Worm (Caenorhabditis elegans) whole organism, mixed stage, embryonic: ENCODE data around the gene K07E8.7.

Source experiments
- ceh-39 ChIP-seq: fragments of 150-350 bp; optimal IDR thresholded peaks from 2 replicates; lab custom pipeline; 2014; ENCODE audit warnings: missing biosample characterization, missing genetic modification characterization
- ceh-83 ChIP-seq: fragments of 200-800 bp; sonication (Bioruptor generic); optimal IDR thresholded peaks from 2 replicates; lab custom pipeline; 2018; ENCODE audit warnings: mild to moderate bottlenecking, missing genetic modification characterization, missing compliant biosample characterization
- cnd-1 ChIP-seq: fragments of 200-800 bp; sonication (Bioruptor generic); optimal IDR thresholded peaks from 2 replicates; lab custom pipeline; 2018; ENCODE audit warnings: mild to moderate bottlenecking, missing genetic modification characterization, missing compliant biosample characterization
- elt-1 ChIP-seq: sonication (generic microtip); optimal IDR thresholded peaks from 2 replicates; lab custom pipeline; 2017; ENCODE audit warnings: missing genetic modification characterization, mild to moderate bottlenecking, missing compliant biosample characterization, antibody characterized with exemption, moderate library complexity, borderline replicate concordance; ENCODE audit not compliant: insufficient read depth
- ham-2 ChIP-seq: fragments of 200-800 bp; sonication (Bioruptor generic); optimal IDR thresholded peaks from 2 replicates; lab custom pipeline; 2018; ENCODE audit warnings: mild to moderate bottlenecking, missing genetic modification characterization, missing compliant biosample characterization
- mab-5 ChIP-seq: fragments of 150-350 bp; optimal IDR thresholded peaks from 2 replicates; lab custom pipeline; 2014; ENCODE audit warnings: missing biosample characterization, missing genetic modification characterization
- nhr-12 ChIP-seq: fragments of 150-350 bp; optimal IDR thresholded peaks from 2 replicates; lab custom pipeline; 2014; ENCODE audit warnings: missing biosample characterization, missing genetic modification characterization
- nhr-237 ChIP-seq: fragments of 150-350 bp; optimal IDR thresholded peaks from 2 replicates; lab custom pipeline; 2014; ENCODE audit warnings: missing biosample characterization, missing genetic modification characterization
- nhr-28 ChIP-seq: fragments of 150-350 bp; optimal IDR thresholded peaks from 2 replicates; lab custom pipeline; 2014; ENCODE audit warnings: missing biosample characterization, missing genetic modification characterization
- pha-4 ChIP-seq: fragments of 150-350 bp; optimal IDR thresholded peaks from 2 replicates; lab custom pipeline; 2018; ENCODE audit warnings: missing biosample characterization, missing genetic modification reagents, missing genetic modification characterization
- tbx-8 ChIP-seq: fragments of 200-800 bp; sonication (Bioruptor generic); optimal IDR thresholded peaks from 2 replicates; lab custom pipeline; 2018; ENCODE audit warnings: mild to moderate bottlenecking, missing genetic modification characterization, moderate library complexity, missing compliant biosample characterization
- unc-39 ChIP-seq: fragments of 150-350 bp; optimal IDR thresholded peaks from 2 replicates; lab custom pipeline; 2014; ENCODE audit warnings: missing biosample characterization, missing genetic modification characterization
- unc-62 ChIP-seq: fragments of 150-350 bp; optimal IDR thresholded peaks from 2 replicates; lab custom pipeline; 2014; ENCODE audit warnings: missing biosample characterization, missing genetic modification reagents, missing genetic modification characterization

ce11 chrII:682326-682725 lies 32.2 kb upstream of the K07E8.7 start, which contains the start of gene T02H6.7:
- no peak for TF ChIP-seq ham-2 (GFP tag; lab: Kevin White, UChicago)
- TF ChIP-seq ceh-39 (tag; lab: Kevin White, UChicago): no peak
- no peak for TF ChIP-seq unc-39 (tag; lab: Kevin White, UChicago)
- no peak for TF ChIP-seq nhr-12
- no peak for TF ChIP-seq pha-4 (tag; lab: Kevin White, UChicago)
- TF ChIP-seq tbx-8: no peak
- TF ChIP-seq unc-62 (GFP tag; lab: Kevin White, UChicago): no peak
- TF ChIP-seq nhr-237 (tag; lab: Kevin White, UChicago): no peak
- TF ChIP-seq ceh-83 (GFP tag; lab: Kevin White, UChicago): no peak
- TF ChIP-seq cnd-1 (tag; lab: Kevin White, UChicago): no peak
- no peak for TF ChIP-seq nhr-28 (tag; lab: Kevin White, UChicago)
- TF ChIP-seq mab-5: no peak
- no peak for TF ChIP-seq elt-1 (tag; lab: Kevin White, UChicago)
